Fruit fly (Drosophila melanogaster) whole organism, embryonic: ENCODE data around the gene alpha-Man-IIb.

ENCODE experiments used
- Adf1 ChIP-seq: fragments of 200-800 bp; sonication (Bioruptor generic); IDR thresholded peaks from 2 replicates; pipeline ENCODE4 v1.3.6; 2022; ENCODE audit warnings: missing biosample characterization, missing genetic modification characterization
- Atf6 ChIP-seq: fragments of 200-800 bp; sonication (Bioruptor generic); IDR thresholded peaks from 2 replicates; pipeline ENCODE4 v1.3.6; 2022; ENCODE audit warnings: missing biosample characterization, missing genetic modification characterization
- Awh ChIP-seq: fragments of 200-800 bp; sonication (Bioruptor generic); IDR thresholded peaks from 2 replicates; pipeline ENCODE4, ENCODE4 v1.3.6; 2022; ENCODE audit warnings: missing biosample characterization, missing genetic modification characterization
- BEAF-32 ChIP-seq: fragments of 200-800 bp; sonication (Bioruptor generic); optimal IDR thresholded peaks from 3 replicates; lab custom pipeline; 2017; ENCODE audit warnings: missing biosample characterization, missing genetic modification characterization, mild to moderate bottlenecking, moderate library complexity, missing genetic modification reagents
- C15 ChIP-seq: fragments of 200-800 bp; sonication (Bioruptor generic); IDR thresholded peaks from 3 replicates; pipeline ENCODE4 v1.3.6; 2022; ENCODE audit warnings: missing biosample characterization, missing genetic modification characterization
- CG10979 ChIP-seq: fragments of 200-800 bp; sonication (Bioruptor generic); optimal IDR thresholded peaks from 2 replicates; lab custom pipeline; 2018; ENCODE audit warnings: missing biosample characterization, mild to moderate bottlenecking, missing genetic modification characterization, moderate library complexity
- CG12391 ChIP-seq: fragments of 200-800 bp; sonication (Bioruptor generic); optimal IDR thresholded peaks from 3 replicates; lab custom pipeline; 2018; ENCODE audit warnings: missing biosample characterization, mild to moderate bottlenecking, missing genetic modification characterization, moderate library complexity
- CG12942 ChIP-seq: fragments of 200-800 bp; sonication (Bioruptor generic); optimal IDR thresholded peaks from 3 replicates; lab custom pipeline; 2016; ENCODE audit warnings: missing biosample characterization, missing genetic modification characterization
- CG13123 ChIP-seq: fragments of 200-800 bp; sonication (Bioruptor generic); optimal IDR thresholded peaks from 2 replicates; lab custom pipeline; 2016; ENCODE audit warnings: missing biosample characterization, missing genetic modification characterization
- CG13775 ChIP-seq: fragments of 200-800 bp; sonication (Bioruptor generic); optimal IDR thresholded peaks from 3 replicates; lab custom pipeline; 2017; ENCODE audit warnings: missing biosample characterization, mild to moderate bottlenecking, missing genetic modification characterization
- CG14710 ChIP-seq: fragments of 200-800 bp; sonication (Bioruptor generic); optimal IDR thresholded peaks from 3 replicates; lab custom pipeline; 2019; ENCODE audit warnings: missing biosample characterization, mild to moderate bottlenecking, missing genetic modification characterization, moderate library complexity
- CG15696 ChIP-seq: fragments of 200-800 bp; sonication (Bioruptor generic); optimal IDR thresholded peaks from 2 replicates; lab custom pipeline; 2019; ENCODE audit warnings: missing biosample characterization, mild to moderate bottlenecking, missing genetic modification characterization, moderate library complexity
- CG16813 ChIP-seq: fragments of 200-800 bp; sonication (Bioruptor generic); IDR thresholded peaks from 3 replicates; pipeline ENCODE4 v1.3.6; 2022; ENCODE audit warnings: missing biosample characterization, missing genetic modification characterization; ENCODE audit not compliant: partially characterized antibody
- CG18262 ChIP-seq: fragments of 200-800 bp; optimal IDR thresholded peaks from 3 replicates; lab custom pipeline; 2019; ENCODE audit warnings: missing biosample characterization, mild to moderate bottlenecking, missing genetic modification characterization, moderate library complexity
- CG18764 ChIP-seq: fragments of 200-800 bp; sonication (Bioruptor generic); optimal IDR thresholded peaks from 3 replicates; lab custom pipeline; 2016; ENCODE audit warnings: missing biosample characterization, missing genetic modification characterization
- CG2116 ChIP-seq: fragments of 200-800 bp; sonication (Bioruptor generic); optimal IDR thresholded peaks from 3 replicates; lab custom pipeline; 2018; ENCODE audit warnings: missing biosample characterization, mild to moderate bottlenecking, missing genetic modification characterization
- CG32772 ChIP-seq: fragments of 200-800 bp; sonication (Bioruptor generic); IDR thresholded peaks from 2 replicates; pipeline ENCODE4 v1.3.6; 2022; ENCODE audit warnings: missing biosample characterization, missing genetic modification characterization
- CG4617 ChIP-seq: fragments of 200-800 bp; sonication (Bioruptor generic); optimal IDR thresholded peaks from 3 replicates; lab custom pipeline; 2016; ENCODE audit warnings: missing biosample characterization, missing genetic modification characterization, borderline replicate concordance
- CG4707 ChIP-seq: fragments of 200-800 bp; sonication (Bioruptor generic); optimal IDR thresholded peaks from 2 replicates; lab custom pipeline; 2018; ENCODE audit warnings: missing biosample characterization, mild to moderate bottlenecking, missing genetic modification characterization, moderate library complexity
- CG4730 ChIP-seq: fragments of 200-800 bp; sonication (Bioruptor generic); IDR thresholded peaks from 2 replicates; pipeline ENCODE4 v1.3.6; 2022; ENCODE audit warnings: missing biosample characterization, missing genetic modification characterization
- CG9797 ChIP-seq: fragments of 200-800 bp; sonication (Bioruptor generic); optimal IDR thresholded peaks from 3 replicates; lab custom pipeline; 2018; ENCODE audit warnings: missing biosample characterization, mild to moderate bottlenecking, missing genetic modification characterization
- Doc2 ChIP-seq: fragments of 200-800 bp; sonication (Bioruptor generic); IDR thresholded peaks from 2 replicates; pipeline ENCODE4 v1.3.6; 2022; ENCODE audit warnings: missing biosample characterization, missing genetic modification characterization
- E2f2 ChIP-seq: fragments of 200-800 bp; sonication (Bioruptor generic); IDR thresholded peaks from 2 replicates; pipeline ENCODE4 v1.3.6; 2022; ENCODE audit warnings: missing biosample characterization, missing genetic modification characterization
- Gsc ChIP-seq: fragments of 200-800 bp; sonication (Bioruptor generic); IDR thresholded peaks from 2 replicates; pipeline ENCODE4 v1.3.6; 2022; ENCODE audit warnings: missing biosample characterization, missing genetic modification characterization
- Hmr ChIP-seq: fragments of 200-800 bp; sonication (Bioruptor generic); optimal IDR thresholded peaks from 3 replicates; lab custom pipeline; 2017; ENCODE audit warnings: mild to moderate bottlenecking, missing biosample characterization, missing genetic modification reagents, missing genetic modification characterization
- Hr78 ChIP-seq, 2 experiments: fragments of 200-800 bp in 1 of 2; fragments of >200 bp in 1 of 2; sonication (Bioruptor generic) in 1 of 2; optimal IDR thresholded peaks; 2 replicates each; lab custom pipeline; 2017 to 2019; ENCODE audit warnings: missing biosample characterization in 2 of 2, missing genetic modification characterization in 2 of 2, mild to moderate bottlenecking in 1 of 2, moderate library complexity in 1 of 2
- MESR4 ChIP-seq: fragments of 200-800 bp; sonication (Bioruptor generic); optimal IDR thresholded peaks from 2 replicates; lab custom pipeline; 2018; ENCODE audit warnings: missing biosample characterization, mild to moderate bottlenecking, missing genetic modification characterization, moderate library complexity
- Myb ChIP-seq: fragments of 200-800 bp; sonication (Bioruptor generic); optimal IDR thresholded peaks from 2 replicates; lab custom pipeline; 2016; ENCODE audit warnings: missing biosample characterization, missing genetic modification characterization
- YL-1 ChIP-seq: fragments of 200-800 bp; sonication (Bioruptor generic); optimal IDR thresholded peaks from 3 replicates; lab custom pipeline; 2017; ENCODE audit warnings: missing biosample characterization, mild to moderate bottlenecking, missing genetic modification characterization
- cas ChIP-seq: fragments of 200-800 bp; sonication (Bioruptor generic); IDR thresholded peaks from 2 replicates; pipeline ENCODE4 v1.3.6; 2022; ENCODE audit warnings: missing biosample characterization, missing genetic modification characterization
- dmrt11E ChIP-seq: fragments of 200-800 bp; sonication (Bioruptor generic); optimal IDR thresholded peaks from 3 replicates; lab custom pipeline; 2018; ENCODE audit warnings: missing biosample characterization, mild to moderate bottlenecking, missing genetic modification characterization, moderate library complexity
- gcm ChIP-seq: fragments of 200-800 bp; sonication (Bioruptor generic); optimal IDR thresholded peaks from 2 replicates; lab custom pipeline; 2019; ENCODE audit warnings: missing biosample characterization, mild to moderate bottlenecking, missing genetic modification characterization, moderate library complexity
- grau ChIP-seq: fragments of 200-800 bp; optimal IDR thresholded peaks from 3 replicates; lab custom pipeline; 2019; ENCODE audit warnings: missing biosample characterization, mild to moderate bottlenecking, missing genetic modification characterization, moderate library complexity
- hkb ChIP-seq, 2 experiments: fragments of 200-800 bp in 1 of 2; fragments of >200 bp in 1 of 2; sonication (Bioruptor generic) in 1 of 2; IDR thresholded peaks in 1 of 2; optimal IDR thresholded peaks in 1 of 2; 2 replicates each; pipeline versions ENCODE4 v1.3.6 to Lab custom; 2017 to 2022; ENCODE audit warnings: missing biosample characterization in 1 of 2, missing genetic modification characterization in 1 of 2
- inv ChIP-seq: fragments of 200-800 bp; sonication (Bioruptor generic); IDR thresholded peaks from 2 replicates; pipeline ENCODE4 v1.3.6; 2022; ENCODE audit warnings: missing biosample characterization, missing genetic modification characterization; ENCODE audit not compliant: partially characterized antibody
- ken ChIP-seq: fragments of 200-800 bp; sonication (Bioruptor generic); IDR thresholded peaks from 3 replicates; pipeline ENCODE4 v1.3.6; 2022; ENCODE audit warnings: missing biosample characterization, missing genetic modification characterization
- lov ChIP-seq, 2 experiments: fragments of 200-800 bp in 1 of 2; fragments of >200 bp in 1 of 2; sonication (Bioruptor generic) in 1 of 2; IDR thresholded peaks in 1 of 2; optimal IDR thresholded peaks in 1 of 2; 2 replicates in 1 of 2; 3 replicates in 1 of 2; pipeline versions ENCODE4 v1.3.6 to Lab custom; 2017 to 2022; ENCODE audit warnings: missing biosample characterization in 1 of 2, missing genetic modification characterization in 1 of 2
- pan ChIP-seq, 4 experiments: fragments of >200 bp in 3 of 4; fragments of 200-800 bp in 1 of 4; sonication (Bioruptor generic) in 1 of 4; optimal IDR thresholded peaks in 3 of 4; IDR thresholded peaks in 1 of 4; 2 replicates each; pipeline versions ENCODE4 v1.3.6 to Lab custom; 2017 to 2022; ENCODE audit warnings: missing biosample characterization in 2 of 4, missing genetic modification characterization in 2 of 4, mixed read lengths in 1 of 4
- pzg ChIP-seq: fragments of 200-800 bp; sonication (Bioruptor generic); optimal IDR thresholded peaks from 3 replicates; lab custom pipeline; 2018; ENCODE audit warnings: missing biosample characterization, mild to moderate bottlenecking, missing genetic modification characterization, moderate library complexity
- sna ChIP-seq: fragments of 200-800 bp; sonication (Bioruptor generic); IDR thresholded peaks from 2 replicates; pipeline ENCODE4 v1.3.6; 2022; ENCODE audit warnings: missing biosample characterization, missing genetic modification characterization; ENCODE audit not compliant: partially characterized antibody
- tgo ChIP-seq: fragments of 200-800 bp; sonication (Bioruptor generic); IDR thresholded peaks from 3 replicates; pipeline ENCODE4 v1.3.6; 2022; ENCODE audit warnings: missing biosample characterization, missing genetic modification characterization
- tin ChIP-seq: fragments of 200-800 bp; sonication (Bioruptor generic); optimal IDR thresholded peaks from 3 replicates; lab custom pipeline; 2016; ENCODE audit warnings: missing biosample characterization, missing genetic modification characterization
- tio ChIP-seq: fragments of 200-800 bp; sonication (Bioruptor generic); optimal IDR thresholded peaks from 2 replicates; lab custom pipeline; 2017; ENCODE audit warnings: missing biosample characterization, missing genetic modification characterization, inconsistent platforms
- unc-4 ChIP-seq: fragments of 200-800 bp; sonication (Bioruptor generic); IDR thresholded peaks from 2 replicates; pipeline ENCODE4 v1.3.6; 2022; ENCODE audit warnings: missing biosample characterization, missing genetic modification characterization; ENCODE audit not compliant: partially characterized antibody
- vfl ChIP-seq: fragments of 200-800 bp; sonication (Bioruptor generic); optimal IDR thresholded peaks from 2 replicates; lab custom pipeline; 2016; ENCODE audit warnings: missing biosample characterization, missing genetic modification characterization

Gene alpha-Man-IIb

dm6 chr3R:15836864-15837824 lies 33.1 kb downstream of the alpha-Man-IIb start, which contains the start of the genes ND-23 and spn-E (continued):
- TF ChIP-seq Adf1 (GFP tag; lab: Robert Waterston, UW) (peak; percentile 24; the same call in 1 of the 2 replicates), gcm (GFP tag; lab: Kevin White, UChicago) (no peak), CG18764 (GFP tag; lab: Kevin White, UChicago) (peak; percentile 1), CG13123 (peak; percentile 45), Awh (GFP tag; lab: Robert Waterston, UW) (no peak), pan (optimal IDR thresholded peaks at IDR 0.05; lab: Kevin White, UChicago) (no peak), pan (GFP tag; optimal IDR thresholded peaks at IDR 0.05 in 1 of 2, IDR thresholded peaks at IDR 0.05 in 1 of 2) (peak in 1 of 2 experiments; percentile 67), Doc2 (GFP tag; lab: Robert Waterston, UW) (no peak), Atf6 (GFP tag; lab: Robert Waterston, UW) (peak; percentile 27; the same call in 1 of the 2 replicates), CG4707 (GFP tag; lab: Kevin White, UChicago) (no peak), CG4730 (GFP tag; lab: Robert Waterston, UW) (no peak), pzg (GFP tag; lab: Kevin White, UChicago) (peak; percentile 35), hkb (optimal IDR thresholded peaks at IDR 0.05; lab: Kevin White, UChicago) (no peak), hkb (GFP tag; IDR thresholded peaks at IDR 0.05; lab: Robert Waterston, UW) (no peak), BEAF-32 (GFP tag; lab: Kevin White, UChicago) (peak; percentile 77), tio (no peak), CG14710 (tag; lab: Kevin White, UChicago) (peak; percentile 81), CG2116 (GFP tag; lab: Kevin White, UChicago) (peak; percentile 76), unc-4 (GFP tag; lab: Robert Waterston, UW) (peak; percentile 86), Hr78 (GFP tag; optimal IDR thresholded peaks at IDR 0.05; lab: Kevin White, UChicago) (no peak), inv (GFP tag; lab: Robert Waterston, UW) (peak; percentile 75), MESR4 (peak; percentile 81), Hmr (GFP tag; lab: Kevin White, UChicago) (peak; percentile 57), tgo (peak; percentile 66), E2f2 (GFP tag; lab: Robert Waterston, UW) (peak; percentile 89), CG12942 (GFP tag; lab: Kevin White, UChicago) (peak; percentile 44), CG32772 (GFP tag; lab: Robert Waterston, UW) (0 out of 2 replicates have a peak, but pooled peaks have one; percentile 28), C15 (GFP tag; lab: Robert Waterston, UW) (no peak), cas (GFP tag; lab: Robert Waterston, UW) (no peak), CG16813 (GFP tag; lab: Robert Waterston, UW) (peak; percentile 77), sna (peak; percentile 87), CG10979 (peak; percentile 58), CG9797 (GFP tag; lab: Kevin White, UChicago) (no peak), CG13775 (GFP tag; lab: Kevin White, UChicago) (peak; percentile 56), CG15696 (tag; lab: Kevin White, UChicago) (peak; percentile 67), Gsc (GFP tag; lab: Robert Waterston, UW) (no peak), dmrt11E (peak; percentile 66), CG4617 (GFP tag; lab: Kevin White, UChicago) (peak; percentile 50), lov (optimal IDR thresholded peaks at IDR 0.05; lab: Kevin White, UChicago) (no peak), lov (GFP tag; IDR thresholded peaks at IDR 0.05; lab: Robert Waterston, UW) (no peak), YL-1 (GFP tag; lab: Kevin White, UChicago) (peak; percentile 41), vfl (GFP tag; lab: Kevin White, UChicago) (no peak), CG12391 (peak; percentile 83), CG18262 (tag; lab: Kevin White, UChicago) (peak; percentile 69), tin (GFP tag; lab: Kevin White, UChicago) (peak; percentile 43), Myb (peak; percentile 36), grau (tag; lab: Kevin White, UChicago) (peak; percentile 68), ken (0 out of 3 replicates have a peak, but pooled peaks have one; percentile 47)
